Fruit fly (Drosophila melanogaster) whole organism, pupa: ENCODE results near the gene Atx-1.

Experiments
- CG10348 ChIP-seq: fragments of 200-800 bp; sonication (Bioruptor generic); IDR thresholded peaks from 2 replicates; pipeline ENCODE4 v1.3.6; 2022; ENCODE audit warnings: missing biosample characterization, missing genetic modification characterization
- CG15710 ChIP-seq: fragments of 200-800 bp; sonication (Bioruptor generic); optimal IDR thresholded peaks from 2 replicates; lab custom pipeline; 2018; ENCODE audit warnings: missing biosample characterization, mild to moderate bottlenecking, missing genetic modification characterization, moderate library complexity
- CG9948 ChIP-seq: fragments of 200-800 bp; sonication (Bioruptor generic); optimal IDR thresholded peaks from 2 replicates; lab custom pipeline; 2018; ENCODE audit warnings: missing biosample characterization, mild to moderate bottlenecking, missing genetic modification characterization, moderate library complexity
- EcR ChIP-seq: fragments of 200-800 bp; sonication (Bioruptor generic); optimal IDR thresholded peaks from 3 replicates; lab custom pipeline; 2019; ENCODE audit warnings: missing biosample characterization, missing genetic modification characterization, mild to moderate bottlenecking, moderate library complexity, missing genetic modification reagents
- fd96Ca ChIP-seq: fragments of 200-800 bp; sonication (Bioruptor generic); IDR thresholded peaks from 3 replicates; pipeline ENCODE4 v1.3.6; 2022; ENCODE audit warnings: missing biosample characterization, missing genetic modification characterization

DNA sequence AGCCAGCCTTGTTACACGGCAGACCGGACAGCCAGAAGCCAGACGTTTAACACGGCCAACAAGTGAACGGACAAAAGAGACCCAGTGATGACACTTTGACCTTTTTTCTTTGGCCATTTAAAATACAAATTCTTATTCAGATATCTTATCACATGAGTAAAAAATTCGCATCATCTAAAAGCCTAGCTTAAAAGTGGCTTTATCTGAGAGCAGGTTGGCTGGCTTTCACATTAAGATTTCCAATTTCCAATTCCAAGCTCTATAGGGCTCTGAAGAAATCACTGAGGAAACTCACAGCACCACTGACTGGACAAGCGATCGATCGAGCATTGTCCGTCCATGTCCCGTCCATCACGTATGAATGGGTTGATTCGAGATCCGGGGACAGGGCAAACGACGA is 47.4 kb upstream of the Atx-1 start:
- TF ChIP-seq CG9948 (tag; lab: Kevin White, UChicago) (peak; percentile 15), CG15710 (tag; lab: Kevin White, UChicago) (peak; percentile 40), EcR (peak; percentile 53), fd96Ca (GFP tag; lab: Robert Waterston, UW) (no peak), CG10348 (GFP tag; lab: Robert Waterston, UW) (no peak)
